Worm (Caenorhabditis elegans) whole organism, early embryonic: ENCODE data around the gene srh-299.

Experiments
- ama-1 ChIP-seq: fragments of 150-350 bp; optimal IDR thresholded peaks from 2 replicates; lab custom pipeline; 2014
- ets-7 ChIP-seq: sonication (generic microtip); optimal IDR thresholded peaks from 2 replicates; lab custom pipeline; 2016; ENCODE audit warnings: missing genotype, missing genetic modification characterization, missing compliant biosample characterization
- pes-1 ChIP-seq: fragments of 200-800 bp; sonication (Bioruptor generic); IDR thresholded peaks from 2 replicates; pipeline ENCODE4 v1.3.6; 2022; ENCODE audit warnings: missing genetic modification reagents, missing genetic modification characterization, missing compliant biosample characterization
- sea-1 ChIP-seq: fragments of 200-800 bp; sonication (Bioruptor generic); conservative IDR thresholded peaks from 2 replicates; pipeline ENCODE4 v1.3.6; 2022; ENCODE audit warnings: missing genetic modification characterization, missing compliant biosample characterization
- tra-4 ChIP-seq: sonication (generic microtip); optimal IDR thresholded peaks from 2 replicates; lab custom pipeline; 2017; ENCODE audit warnings: missing genetic modification characterization, missing compliant biosample characterization

DNA sequence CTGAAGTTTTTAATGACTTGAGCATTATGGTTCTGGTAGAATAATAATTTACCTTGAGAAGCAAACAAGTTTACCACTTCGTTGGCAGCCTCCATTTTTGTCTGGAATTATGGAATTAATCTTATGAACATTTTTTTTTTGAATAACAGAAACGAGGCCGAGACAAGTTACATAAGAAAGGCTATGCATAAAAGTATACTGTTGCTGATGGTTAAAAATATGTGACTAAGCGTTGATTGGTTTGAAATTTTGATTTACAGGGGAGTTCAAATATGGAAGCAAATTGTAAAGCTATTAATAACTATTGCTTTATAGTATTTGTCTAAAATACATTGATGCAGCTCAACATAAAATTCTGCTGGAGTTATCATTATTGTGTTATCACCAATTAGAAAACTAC is 25.6 kb downstream of the srh-299 start, which contains the start of gene cgt-1:
- TF ChIP-seq ets-7 (tag; lab: Kevin White, UChicago) (no peak), ama-1 (lab: Kevin White, UChicago) (no peak), pes-1 (GFP tag; lab: Robert Waterston, UW) (no peak), tra-4 (tag; lab: Kevin White, UChicago) (no peak), sea-1 (GFP tag; lab: Robert Waterston, UW) (no peak)
